Fruit fly (Drosophila melanogaster) whole organism, embryonic: ENCODE results near the gene CalpB.
A peak's percentile ranks its signal among the peaks of the same experiment; 100 is the strongest.

Experiments used
- Atf-2 ChIP-seq: fragments of 200-800 bp; sonication (Bioruptor generic); optimal IDR thresholded peaks from 2 replicates; lab custom pipeline; 2016; ENCODE audit warnings: missing biosample characterization, missing genetic modification characterization
- Blimp-1 ChIP-seq: fragments of 200-800 bp; sonication (Bioruptor generic); optimal IDR thresholded peaks from 3 replicates; lab custom pipeline; 2018; ENCODE audit warnings: missing biosample characterization, missing genetic modification characterization, mild to moderate bottlenecking, moderate library complexity, missing genetic modification reagents
- CG10209 ChIP-seq: fragments of 200-800 bp; sonication (Bioruptor generic); optimal IDR thresholded peaks from 3 replicates; lab custom pipeline; 2017; ENCODE audit warnings: missing biosample characterization, mild to moderate bottlenecking, missing genetic modification characterization, missing genetic modification reagents
- CG10366 ChIP-seq: fragments of 200-800 bp; sonication (Bioruptor generic); IDR thresholded peaks from 2 replicates; pipeline ENCODE4 v1.3.6; 2022; ENCODE audit warnings: missing biosample characterization, missing genetic modification characterization
- CG11504 ChIP-seq: fragments of 200-800 bp; sonication (Bioruptor generic); optimal IDR thresholded peaks from 3 replicates; lab custom pipeline; 2019; ENCODE audit warnings: missing biosample characterization, mild to moderate bottlenecking, missing genetic modification characterization, moderate library complexity
- CG13894 ChIP-seq: fragments of 200-800 bp; sonication (Bioruptor generic); optimal IDR thresholded peaks from 3 replicates; lab custom pipeline; 2018; ENCODE audit warnings: missing biosample characterization, mild to moderate bottlenecking, missing genetic modification characterization, moderate library complexity
- CG14014 ChIP-seq: fragments of 200-800 bp; sonication (Bioruptor generic); IDR thresholded peaks from 2 replicates; pipeline ENCODE4 v1.3.6; 2022; ENCODE audit warnings: missing biosample characterization, missing genetic modification characterization
- CG14441 ChIP-seq: fragments of 200-800 bp; sonication (Bioruptor generic); IDR thresholded peaks from 2 replicates; pipeline ENCODE4 v1.3.6; 2022; ENCODE audit warnings: missing biosample characterization, missing genetic modification characterization
- CG1529 ChIP-seq: fragments of 200-800 bp; sonication (Bioruptor generic); optimal IDR thresholded peaks from 3 replicates; lab custom pipeline; 2018; ENCODE audit warnings: missing biosample characterization, missing genetic modification characterization
- CG15514 ChIP-seq: fragments of 200-800 bp; sonication (Bioruptor generic); optimal IDR thresholded peaks from 3 replicates; lab custom pipeline; 2017; ENCODE audit warnings: missing biosample characterization, missing genetic modification characterization, mild to moderate bottlenecking, moderate library complexity, missing genetic modification reagents
- CG1647 ChIP-seq: fragments of 200-800 bp; sonication (Bioruptor generic); optimal IDR thresholded peaks from 3 replicates; lab custom pipeline; 2016; ENCODE audit warnings: missing biosample characterization, missing genetic modification characterization
- CG17612 ChIP-seq: fragments of 200-800 bp; sonication (Bioruptor generic); IDR thresholded peaks from 2 replicates; pipeline ENCODE4 v1.3.6; 2022; ENCODE audit warnings: missing biosample characterization, missing genetic modification characterization
- CG18599 ChIP-seq: fragments of 200-800 bp; sonication (Bioruptor generic); optimal IDR thresholded peaks from 3 replicates; lab custom pipeline; 2017; ENCODE audit warnings: missing biosample characterization, missing genetic modification characterization, mild to moderate bottlenecking, moderate library complexity, missing genetic modification reagents
- CG18619 ChIP-seq: fragments of 200-800 bp; sonication (Bioruptor generic); optimal IDR thresholded peaks from 3 replicates; lab custom pipeline; 2017; ENCODE audit warnings: missing biosample characterization, mild to moderate bottlenecking, missing genetic modification characterization
- CG2120 ChIP-seq: fragments of 200-800 bp; sonication (Bioruptor generic); optimal IDR thresholded peaks from 3 replicates; lab custom pipeline; 2016; ENCODE audit warnings: missing biosample characterization, missing genetic modification characterization
- CG30403 ChIP-seq: fragments of 200-800 bp; sonication (Bioruptor generic); optimal IDR thresholded peaks from 3 replicates; lab custom pipeline; 2016; ENCODE audit warnings: missing biosample characterization, missing genetic modification characterization
- CG3065 ChIP-seq: fragments of 200-800 bp; sonication (Bioruptor generic); optimal IDR thresholded peaks from 2 replicates; lab custom pipeline; 2016; ENCODE audit warnings: missing biosample characterization, missing genetic modification characterization
- CG32532 ChIP-seq: fragments of 200-800 bp; sonication (Bioruptor generic); IDR thresholded peaks from 2 replicates; pipeline ENCODE4 v1.3.6; 2022; ENCODE audit warnings: missing biosample characterization, missing genetic modification characterization
- CG3281 ChIP-seq: fragments of 200-800 bp; sonication (Bioruptor generic); optimal IDR thresholded peaks from 3 replicates; lab custom pipeline; 2017; ENCODE audit warnings: missing biosample characterization, mild to moderate bottlenecking, missing genetic modification characterization
- CG4404 ChIP-seq: fragments of 200-800 bp; sonication (Bioruptor generic); IDR thresholded peaks from 2 replicates; pipeline ENCODE4 v1.3.6; 2022; ENCODE audit warnings: missing biosample characterization, missing genetic modification characterization
- CG8290 ChIP-seq, 3 experiments: fragments of 200-800 bp; sonication (Bioruptor generic); optimal IDR thresholded peaks; 2 replicates each; lab custom pipeline; 2016 to 2019; ENCODE audit warnings: missing biosample characterization in 3 of 3, missing genetic modification characterization in 3 of 3, mild to moderate bottlenecking in 2 of 3, moderate library complexity in 1 of 3
- CG8478 ChIP-seq: fragments of >200 bp; optimal IDR thresholded peaks from 2 replicates; lab custom pipeline; 2018
- CrebB ChIP-seq: fragments of 200-800 bp; sonication (Bioruptor generic); optimal IDR thresholded peaks from 3 replicates; lab custom pipeline; 2018; ENCODE audit warnings: missing biosample characterization, mild to moderate bottlenecking, missing genetic modification characterization
- D ChIP-seq, 2 experiments: fragments of 200-800 bp in 1 of 2; fragments of >200 bp in 1 of 2; sonication (Bioruptor generic) in 1 of 2; optimal IDR thresholded peaks; 2 replicates in 1 of 2; 3 replicates in 1 of 2; lab custom pipeline; 2017; ENCODE audit warnings: mild to moderate bottlenecking in 1 of 2, missing biosample characterization in 1 of 2, missing genetic modification characterization in 1 of 2, missing genetic modification reagents in 1 of 2
- Doc2 ChIP-seq: fragments of 200-800 bp; sonication (Bioruptor generic); IDR thresholded peaks from 2 replicates; pipeline ENCODE4 v1.3.6; 2022; ENCODE audit warnings: missing biosample characterization, missing genetic modification characterization
- E2f1 ChIP-seq: fragments of 200-800 bp; sonication (Bioruptor generic); IDR thresholded peaks from 2 replicates; pipeline ENCODE4 v1.3.6; 2022; ENCODE audit warnings: missing biosample characterization, missing genetic modification characterization
- ERR ChIP-seq: fragments of 200-800 bp; sonication (Bioruptor generic); optimal IDR thresholded peaks from 2 replicates; lab custom pipeline; 2016; ENCODE audit warnings: missing biosample characterization, missing genetic modification characterization
- Gug ChIP-seq: fragments of 200-800 bp; sonication (Bioruptor generic); IDR thresholded peaks from 4 replicates; pipeline ENCODE4 v1.3.6; 2022; ENCODE audit warnings: missing biosample characterization, missing genetic modification characterization
- Med ChIP-seq: fragments of 200-800 bp; sonication (Bioruptor generic); peaks from one replicate; lab custom pipeline; 2016; ENCODE audit warnings: missing biosample characterization, missing genetic modification characterization, mild to moderate bottlenecking, inconsistent platforms, moderate library complexity
- NFAT ChIP-seq: fragments of 200-800 bp; sonication (Bioruptor generic); IDR thresholded peaks from 2 replicates; pipeline ENCODE4 v1.3.6; 2022; ENCODE audit warnings: missing biosample characterization, missing genetic modification characterization
- Nf-YC ChIP-seq: fragments of 200-800 bp; optimal IDR thresholded peaks from 3 replicates; lab custom pipeline; 2019; ENCODE audit warnings: missing biosample characterization, mild to moderate bottlenecking, missing genetic modification characterization, moderate library complexity
- NfI ChIP-seq: fragments of 200-800 bp; sonication (Bioruptor generic); optimal IDR thresholded peaks from 3 replicates; lab custom pipeline; 2018; ENCODE audit warnings: missing biosample characterization, mild to moderate bottlenecking, missing genetic modification characterization, moderate library complexity
- Oli ChIP-seq: fragments of 200-800 bp; sonication (Bioruptor generic); optimal IDR thresholded peaks from 2 replicates; lab custom pipeline; 2018; ENCODE audit warnings: missing biosample characterization, mild to moderate bottlenecking, missing genetic modification characterization, moderate library complexity
- Xrp1 ChIP-seq: fragments of 200-800 bp; sonication (Bioruptor generic); IDR thresholded peaks from 2 replicates; pipeline ENCODE4 v1.3.6; 2022; ENCODE audit warnings: missing biosample characterization, missing genetic modification characterization
- abd-A ChIP-seq: fragments of 200-800 bp; sonication (Bioruptor generic); optimal IDR thresholded peaks from 3 replicates; lab custom pipeline; 2019; ENCODE audit warnings: missing biosample characterization, mild to moderate bottlenecking, missing genetic modification characterization, moderate library complexity
- ash1 ChIP-seq: fragments of 200-800 bp; sonication (Bioruptor generic); optimal IDR thresholded peaks from 2 replicates; lab custom pipeline; 2018; ENCODE audit warnings: missing biosample characterization, mild to moderate bottlenecking, missing genetic modification characterization
- bcd ChIP-seq: fragments of 200-800 bp; sonication (Bioruptor generic); optimal IDR thresholded peaks from 2 replicates; lab custom pipeline; 2017; ENCODE audit warnings: missing biosample characterization, mild to moderate bottlenecking, missing genetic modification characterization
- grau ChIP-seq: fragments of 200-800 bp; optimal IDR thresholded peaks from 3 replicates; lab custom pipeline; 2019; ENCODE audit warnings: missing biosample characterization, mild to moderate bottlenecking, missing genetic modification characterization, moderate library complexity
- ham ChIP-seq: fragments of 200-800 bp; sonication (Bioruptor generic); IDR thresholded peaks from 2 replicates; pipeline ENCODE4 v1.3.6; 2022; ENCODE audit warnings: missing biosample characterization, missing genetic modification characterization
- hkb ChIP-seq, 2 experiments: fragments of 200-800 bp in 1 of 2; fragments of >200 bp in 1 of 2; sonication (Bioruptor generic) in 1 of 2; IDR thresholded peaks in 1 of 2; optimal IDR thresholded peaks in 1 of 2; 2 replicates each; pipeline versions ENCODE4 v1.3.6 to Lab custom; 2017 to 2022; ENCODE audit warnings: missing biosample characterization in 1 of 2, missing genetic modification characterization in 1 of 2
- hth ChIP-seq: fragments of >200 bp; optimal IDR thresholded peaks from 2 replicates; lab custom pipeline; 2017; ENCODE audit warnings: inconsistent platforms
- ind ChIP-seq: fragments of 200-800 bp; sonication (Bioruptor generic); optimal IDR thresholded peaks from 3 replicates; lab custom pipeline; 2016; ENCODE audit warnings: missing biosample characterization, missing genetic modification characterization
- pho ChIP-seq: fragments of 200-800 bp; sonication (Bioruptor generic); optimal IDR thresholded peaks from 2 replicates; lab custom pipeline; 2016; ENCODE audit warnings: missing biosample characterization, missing genetic modification characterization
- sd ChIP-seq: fragments of 200-800 bp; sonication (Bioruptor generic); optimal IDR thresholded peaks from 3 replicates; lab custom pipeline; 2018; ENCODE audit warnings: missing biosample characterization, mild to moderate bottlenecking, missing genetic modification characterization, moderate library complexity
- shn ChIP-seq: fragments of 200-800 bp; sonication (Bioruptor generic); optimal IDR thresholded peaks from 3 replicates; lab custom pipeline; 2016; ENCODE audit warnings: missing biosample characterization, missing genetic modification characterization
- sqz ChIP-seq: fragments of 200-800 bp; sonication (Bioruptor generic); optimal IDR thresholded peaks from 3 replicates; lab custom pipeline; 2018; ENCODE audit warnings: missing biosample characterization, mild to moderate bottlenecking, missing genetic modification characterization
- tap ChIP-seq: fragments of 200-800 bp; optimal IDR thresholded peaks from 3 replicates; lab custom pipeline; 2019; ENCODE audit warnings: missing biosample characterization, mild to moderate bottlenecking, missing genetic modification characterization, moderate library complexity
- twi ChIP-seq: fragments of 200-800 bp; optimal IDR thresholded peaks from 2 replicates; lab custom pipeline; 2019; ENCODE audit warnings: missing biosample characterization, mild to moderate bottlenecking, missing genetic modification characterization, moderate library complexity
- zen2 ChIP-seq: fragments of 200-800 bp; sonication (Bioruptor generic); IDR thresholded peaks from 3 replicates; pipeline ENCODE4 v1.3.6; 2022; ENCODE audit warnings: missing biosample characterization, missing genetic modification characterization; ENCODE audit not compliant: partially characterized antibody

CalpB gene

dm6 chr3L:9847420-9847977 is 41.1 kb upstream of the CalpB start (continued):
- no peak for TF ChIP-seq CG8290 (GFP tag; optimal IDR thresholded peaks at IDR 0.05; lab: Kevin White, UChicago)
- peak in 1 of 2 experiments; percentile 87 for TF ChIP-seq CG8290 (tag; optimal IDR thresholded peaks at IDR 0.05; lab: Kevin White, UChicago)
- peak; percentile 16 for TF ChIP-seq CG13894 (tag; lab: Kevin White, UChicago)
- peak; percentile 95 for TF ChIP-seq Med
- peak; percentile 61 for TF ChIP-seq CG10366 (GFP tag; lab: Robert Waterston, UW)
- TF ChIP-seq CG3065 (GFP tag; lab: Kevin White, UChicago) = no peak
- no peak for TF ChIP-seq Doc2
- TF ChIP-seq CG14014 (GFP tag; lab: Robert Waterston, UW) = peak; percentile 77
- TF ChIP-seq CG2120 (GFP tag; lab: Kevin White, UChicago) = peak; percentile 80
- TF ChIP-seq Oli (tag; lab: Kevin White, UChicago) = peak; percentile 36
- TF ChIP-seq Gug (GFP tag; lab: Robert Waterston, UW) = peak; percentile 33; the same call in 2 of the 4 replicates
- TF ChIP-seq CG1529 (GFP tag; lab: Kevin White, UChicago) = no peak
- peak; percentile 67 for TF ChIP-seq CG3281
- no peak for TF ChIP-seq twi
- TF ChIP-seq CG18599 (GFP tag; lab: Kevin White, UChicago) = peak; percentile 47
- TF ChIP-seq grau (tag; lab: Kevin White, UChicago) = peak; percentile 65
- TF ChIP-seq CG11504 = peak; percentile 68
- TF ChIP-seq CG32532 (GFP tag; lab: Robert Waterston, UW) = peak; percentile 71
- TF ChIP-seq hth (lab: Kevin White, UChicago) = no peak
- TF ChIP-seq ERR (GFP tag; lab: Kevin White, UChicago) = peak; percentile 33
- peak; percentile 74 for TF ChIP-seq NFAT (GFP tag; lab: Robert Waterston, UW)
- peak; percentile 23 for TF ChIP-seq shn (GFP tag; lab: Kevin White, UChicago)
- TF ChIP-seq abd-A (tag; lab: Kevin White, UChicago) = peak; percentile 75
- peak; percentile 51 for TF ChIP-seq NfI (GFP tag; lab: Kevin White, UChicago)
- TF ChIP-seq ham (GFP tag; lab: Robert Waterston, UW) = no peak
- TF ChIP-seq Blimp-1 (GFP tag; lab: Kevin White, UChicago) = peak; percentile 34
- TF ChIP-seq bcd (GFP tag; lab: Kevin White, UChicago) = peak; percentile 35
- TF ChIP-seq CG18619 (GFP tag; lab: Kevin White, UChicago) = peak; percentile 35
- TF ChIP-seq CG8478 (lab: Kevin White, UChicago) = no peak
- TF ChIP-seq CG30403 (GFP tag; lab: Kevin White, UChicago) = peak; percentile 46
- TF ChIP-seq zen2 = no peak
- TF ChIP-seq tap = peak; percentile 57
- peak; percentile 37 for TF ChIP-seq pho (GFP tag; lab: Kevin White, UChicago)
- no peak for TF ChIP-seq hkb (optimal IDR thresholded peaks at IDR 0.05; lab: Kevin White, UChicago)
- TF ChIP-seq hkb (GFP tag; IDR thresholded peaks at IDR 0.05; lab: Robert Waterston, UW) = peak; percentile 53; the same call in 1 of the 2 replicates
- no peak for TF ChIP-seq ash1 (GFP tag; lab: Kevin White, UChicago)
- TF ChIP-seq E2f1 (GFP tag; lab: Robert Waterston, UW) = no peak
- peak; percentile 46 for TF ChIP-seq CG10209 (GFP tag; lab: Kevin White, UChicago)
- peak; percentile 39 for TF ChIP-seq Nf-YC (tag; lab: Kevin White, UChicago)
- TF ChIP-seq ind (GFP tag; lab: Kevin White, UChicago) = peak; percentile 58
- TF ChIP-seq CG15514 (GFP tag; lab: Kevin White, UChicago) = peak; percentile 49
- no peak for TF ChIP-seq CG1647
- no peak for TF ChIP-seq Atf-2 (GFP tag; lab: Kevin White, UChicago)
- TF ChIP-seq CG14441 (GFP tag; lab: Robert Waterston, UW) = peak; percentile 64
- peak; percentile 41; the same call in 1 of the 2 replicates for TF ChIP-seq Xrp1 (GFP tag; lab: Robert Waterston, UW)
- no peak for TF ChIP-seq CG17612 (GFP tag; lab: Robert Waterston, UW)
- TF ChIP-seq CG4404 (GFP tag; lab: Robert Waterston, UW) = no peak
- TF ChIP-seq sd = peak; percentile 75
- TF ChIP-seq D (optimal IDR thresholded peaks at IDR 0.05; lab: Kevin White, UChicago) = no peak
- no peak for TF ChIP-seq D (GFP tag; optimal IDR thresholded peaks at IDR 0.05; lab: Kevin White, UChicago)
- peak; percentile 47 for TF ChIP-seq sqz
- TF ChIP-seq CrebB (tag; lab: Kevin White, UChicago) = peak; percentile 36
